Worm (Caenorhabditis elegans) whole organism, late embryonic: ENCODE results near the gene Y38F1A.7.

Source experiments
- ama-1 ChIP-seq: fragments of 150-350 bp; optimal IDR thresholded peaks from 2 replicates; lab custom pipeline; 2014
- ceh-22 ChIP-seq: sonication (generic microtip); optimal IDR thresholded peaks from 2 replicates; lab custom pipeline; 2017; ENCODE audit warnings: missing biosample characterization, missing genetic modification characterization
- che-1 ChIP-seq: sonication (generic microtip); optimal IDR thresholded peaks from 2 replicates; lab custom pipeline; 2016; ENCODE audit warnings: mild to moderate bottlenecking, missing genetic modification characterization, missing compliant biosample characterization
- dve-1 ChIP-seq: sonication (generic microtip); optimal IDR thresholded peaks from 2 replicates; lab custom pipeline; 2017; ENCODE audit warnings: antibody characterized with exemption, mild to moderate bottlenecking, missing genetic modification characterization, missing compliant biosample characterization
- elt-2 ChIP-seq: sonication (generic microtip); optimal IDR thresholded peaks from 2 replicates; lab custom pipeline; 2016; ENCODE audit warnings: missing genetic modification reagents, missing genetic modification characterization, missing compliant biosample characterization
- fkh-10 ChIP-seq: fragments of 150-350 bp; optimal IDR thresholded peaks from 2 replicates; lab custom pipeline; 2014; ENCODE audit warnings: missing biosample characterization, missing genetic modification reagents, missing genetic modification characterization
- hlh-30 ChIP-seq: sonication (generic microtip); optimal IDR thresholded peaks from 2 replicates; lab custom pipeline; 2017; ENCODE audit warnings: antibody characterized with exemption, missing genetic modification characterization, missing compliant biosample characterization; ENCODE audit not compliant: insufficient read depth
- lin-11 ChIP-seq: fragments of 200-800 bp; sonication (Bioruptor generic); optimal IDR thresholded peaks from 2 replicates; lab custom pipeline; 2018; ENCODE audit warnings: mild to moderate bottlenecking, missing genetic modification characterization, missing compliant biosample characterization
- pax-1 ChIP-seq: fragments of 150-350 bp; optimal IDR thresholded peaks from 2 replicates; lab custom pipeline; 2014; ENCODE audit warnings: missing biosample characterization, missing genetic modification characterization
- sox-2 ChIP-seq: fragments of 200-800 bp; sonication (Bioruptor generic); IDR thresholded peaks from 2 replicates; pipeline ENCODE4 v1.3.6; 2022; ENCODE audit warnings: missing genetic modification reagents, missing genetic modification characterization, missing compliant biosample characterization

DNA sequence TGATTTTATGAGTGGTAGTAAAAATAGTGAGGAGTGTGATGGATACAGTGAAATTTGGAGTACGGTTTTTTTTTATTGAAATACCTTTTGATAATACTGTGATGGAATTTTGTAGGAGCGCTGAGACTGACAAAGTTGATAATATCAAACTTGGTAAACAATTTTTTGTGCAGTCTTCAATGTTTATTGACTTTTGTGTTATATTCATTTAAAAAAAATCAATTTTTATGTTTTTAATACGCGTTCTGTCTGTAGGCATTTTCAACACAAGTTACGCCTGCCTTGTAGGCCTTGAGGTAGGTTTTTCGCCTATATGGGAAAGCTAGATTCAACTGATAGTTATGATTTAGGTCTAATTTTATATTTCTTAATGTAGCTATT lies 7.3 kb upstream of the Y38F1A.7 start:
- TF ChIP-seq dve-1 (tag; lab: Kevin White, UChicago) (no peak), elt-2 (tag; lab: Kevin White, UChicago) (no peak), ama-1 (lab: Kevin White, UChicago) (no peak), sox-2 (GFP tag; lab: Robert Waterston, UW) (no peak), ceh-22 (tag; lab: Kevin White, UChicago) (no peak), pax-1 (tag; lab: Kevin White, UChicago) (no peak), hlh-30 (no peak), fkh-10 (GFP tag; lab: Kevin White, UChicago) (no peak), lin-11 (tag; lab: Kevin White, UChicago) (no peak), che-1 (tag; lab: Kevin White, UChicago) (no peak)
